Worm (Caenorhabditis elegans): ENCODE results near the gene him-18.

DNA sequence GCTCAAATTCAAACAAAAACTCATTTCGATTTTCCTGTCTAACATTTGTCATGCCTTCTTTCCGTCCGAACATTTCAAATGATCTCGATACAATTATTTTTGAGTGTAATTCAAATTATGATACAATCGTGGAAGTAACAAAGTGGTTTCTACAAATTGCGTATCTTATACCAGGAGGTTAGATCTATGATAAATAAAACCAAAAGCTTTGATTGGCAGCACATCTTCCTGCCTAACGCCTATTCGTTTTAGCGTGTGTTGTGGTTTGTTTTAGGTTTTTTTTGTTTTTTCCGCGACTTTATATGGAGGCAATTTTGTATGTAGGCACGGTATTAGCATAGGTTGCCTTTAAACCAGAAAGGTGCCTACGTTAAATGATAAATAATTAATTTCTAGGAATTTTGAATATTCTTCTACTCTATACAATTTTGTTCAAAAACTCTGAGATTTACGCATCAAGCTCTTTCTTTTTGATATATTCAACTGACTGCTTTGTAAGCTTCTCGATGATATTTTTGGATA lies 35.0 kb downstream of the him-18 start, which contains the start of gene srg-11:
- TF ChIP-seq ztf-23 (GFP tag; IDR thresholded peaks at IDR 0.05) (no peak), T22C8.4 (GFP tag; IDR thresholded peaks at IDR 0.05) (no peak), flt-1 (GFP tag; IDR thresholded peaks at IDR 0.05) (no peak), cog-1 (tag; optimal IDR thresholded peaks at IDR 0.05) (no peak), klf-2 (GFP tag; conservative IDR thresholded peaks at IDR 0.05) (no peak), med-1 (GFP tag; optimal IDR thresholded peaks at IDR 0.05; ENCODE audit: insufficient read depth) (no peak), tab-1 (GFP tag; IDR thresholded peaks at IDR 0.05) (no peak), ztf-29 (GFP tag; IDR thresholded peaks at IDR 0.05) (no peak)

All from whole organism, midembryonic.